Fruit fly (Drosophila melanogaster) whole organism, embryonic: ENCODE results near the gene yellow-e2.

Experiments
- BEAF-32 ChIP-seq: fragments of 200-800 bp; sonication (Bioruptor generic); optimal IDR thresholded peaks from 3 replicates; lab custom pipeline; 2017; ENCODE audit warnings: missing biosample characterization, missing genetic modification characterization, mild to moderate bottlenecking, moderate library complexity, missing genetic modification reagents
- Bteb2 ChIP-seq: fragments of 200-800 bp; sonication (Bioruptor generic); optimal IDR thresholded peaks from 2 replicates; lab custom pipeline; 2016; ENCODE audit warnings: missing biosample characterization, missing genetic modification characterization
- CG11504 ChIP-seq: fragments of 200-800 bp; sonication (Bioruptor generic); optimal IDR thresholded peaks from 3 replicates; lab custom pipeline; 2019; ENCODE audit warnings: missing biosample characterization, mild to moderate bottlenecking, missing genetic modification characterization, moderate library complexity
- CG12391 ChIP-seq: fragments of 200-800 bp; sonication (Bioruptor generic); optimal IDR thresholded peaks from 3 replicates; lab custom pipeline; 2018; ENCODE audit warnings: missing biosample characterization, mild to moderate bottlenecking, missing genetic modification characterization, moderate library complexity
- CG13894 ChIP-seq: fragments of 200-800 bp; sonication (Bioruptor generic); optimal IDR thresholded peaks from 3 replicates; lab custom pipeline; 2018; ENCODE audit warnings: missing biosample characterization, mild to moderate bottlenecking, missing genetic modification characterization, moderate library complexity
- CG1602 ChIP-seq: fragments of 200-800 bp; sonication (Bioruptor generic); optimal IDR thresholded peaks from 3 replicates; lab custom pipeline; 2016; ENCODE audit warnings: missing biosample characterization, missing genetic modification characterization
- CG1647 ChIP-seq: fragments of 200-800 bp; sonication (Bioruptor generic); optimal IDR thresholded peaks from 3 replicates; lab custom pipeline; 2016; ENCODE audit warnings: missing biosample characterization, missing genetic modification characterization
- CG16863 ChIP-seq: fragments of 200-800 bp; sonication (Bioruptor generic); optimal IDR thresholded peaks from 3 replicates; lab custom pipeline; 2016; ENCODE audit warnings: missing biosample characterization, missing genetic modification characterization
- CG17328 ChIP-seq: fragments of 200-800 bp; sonication (Bioruptor generic); IDR thresholded peaks from 2 replicates; pipeline ENCODE4 v1.3.6; 2022; ENCODE audit warnings: missing biosample characterization, missing genetic modification characterization
- CG17361 ChIP-seq: fragments of 200-800 bp; sonication (Bioruptor generic); IDR thresholded peaks from 3 replicates; pipeline ENCODE4 v1.3.6; 2022; ENCODE audit warnings: missing biosample characterization, missing genetic modification characterization
- CG17612 ChIP-seq: fragments of 200-800 bp; sonication (Bioruptor generic); IDR thresholded peaks from 2 replicates; pipeline ENCODE4 v1.3.6; 2022; ENCODE audit warnings: missing biosample characterization, missing genetic modification characterization
- CG18262 ChIP-seq: fragments of 200-800 bp; optimal IDR thresholded peaks from 3 replicates; lab custom pipeline; 2019; ENCODE audit warnings: missing biosample characterization, mild to moderate bottlenecking, missing genetic modification characterization, moderate library complexity
- CG3995 ChIP-seq: fragments of 200-800 bp; sonication (Bioruptor generic); optimal IDR thresholded peaks from 3 replicates; lab custom pipeline; 2016; ENCODE audit warnings: missing biosample characterization, missing genetic modification characterization
- CG6175 ChIP-seq: fragments of 200-800 bp; sonication (Bioruptor generic); IDR thresholded peaks from 3 replicates; pipeline ENCODE4 v1.3.6; 2022; ENCODE audit warnings: missing biosample characterization, missing genetic modification characterization
- CG6683 ChIP-seq: fragments of 200-800 bp; sonication (Bioruptor generic); optimal IDR thresholded peaks from 2 replicates; lab custom pipeline; 2017; ENCODE audit warnings: missing biosample characterization, mild to moderate bottlenecking, missing genetic modification characterization, missing genetic modification reagents
- CG8924 ChIP-seq: fragments of 200-800 bp; optimal IDR thresholded peaks from 3 replicates; lab custom pipeline; 2019; ENCODE audit warnings: missing biosample characterization, mild to moderate bottlenecking, missing genetic modification characterization, moderate library complexity
- CG9797 ChIP-seq: fragments of 200-800 bp; sonication (Bioruptor generic); optimal IDR thresholded peaks from 3 replicates; lab custom pipeline; 2018; ENCODE audit warnings: missing biosample characterization, mild to moderate bottlenecking, missing genetic modification characterization
- CHES-1-like ChIP-seq: fragments of 200-800 bp; sonication (Bioruptor generic); optimal IDR thresholded peaks from 2 replicates; lab custom pipeline; 2016; ENCODE audit warnings: missing biosample characterization, missing genetic modification characterization
- CkIIα-i1 ChIP-seq: fragments of 200-800 bp; sonication (Bioruptor generic); IDR thresholded peaks from 2 replicates; pipeline ENCODE4 v1.3.6; 2022; ENCODE audit warnings: missing biosample characterization, missing genetic modification characterization
- Dfd ChIP-seq, 2 experiments: fragments of >200 bp; optimal IDR thresholded peaks; 2 replicates each; lab custom pipeline; 2017; ENCODE audit warnings: missing biosample characterization in 2 of 2, missing genetic modification characterization in 2 of 2
- Dll ChIP-seq: fragments of 200-800 bp; sonication (Bioruptor generic); IDR thresholded peaks from 4 replicates; pipeline ENCODE4 v1.3.6; 2022; ENCODE audit warnings: missing biosample characterization, missing genetic modification characterization; ENCODE audit not compliant: partially characterized antibody
- Elba2 ChIP-seq: fragments of 200-800 bp; sonication (Bioruptor generic); optimal IDR thresholded peaks from 3 replicates; lab custom pipeline; 2016; ENCODE audit warnings: missing biosample characterization, missing genetic modification characterization
- Fer1 ChIP-seq: fragments of 200-800 bp; sonication (Bioruptor generic); optimal IDR thresholded peaks from 2 replicates; lab custom pipeline; 2017; ENCODE audit warnings: missing biosample characterization, mild to moderate bottlenecking, missing genetic modification characterization
- Fer3 ChIP-seq: fragments of 200-800 bp; sonication (Bioruptor generic); optimal IDR thresholded peaks from 2 replicates; lab custom pipeline; 2018; ENCODE audit warnings: missing biosample characterization, mild to moderate bottlenecking, missing genetic modification characterization, moderate library complexity
- Hr3 ChIP-seq: fragments of 200-800 bp; sonication (Bioruptor generic); optimal IDR thresholded peaks from 3 replicates; lab custom pipeline; 2016; ENCODE audit warnings: missing biosample characterization, missing genetic modification characterization
- Max ChIP-seq: fragments of 200-800 bp; sonication (Bioruptor generic); optimal IDR thresholded peaks from 2 replicates; lab custom pipeline; 2016; ENCODE audit warnings: missing biosample characterization, mild to moderate bottlenecking, missing genetic modification characterization
- Mes4 ChIP-seq: fragments of 200-800 bp; sonication (Bioruptor generic); optimal IDR thresholded peaks from 2 replicates; lab custom pipeline; 2016; ENCODE audit warnings: missing biosample characterization, missing genetic modification characterization
- Nf-YA ChIP-seq: fragments of 200-800 bp; sonication (Bioruptor generic); IDR thresholded peaks from 2 replicates; pipeline ENCODE4 v1.3.6; 2022; ENCODE audit warnings: missing biosample characterization, missing genetic modification characterization
- Opbp ChIP-seq: fragments of 200-800 bp; sonication (Bioruptor generic); IDR thresholded peaks from 3 replicates; pipeline ENCODE4 v1.3.6; 2022; ENCODE audit warnings: missing biosample characterization, missing genetic modification characterization; ENCODE audit not compliant: partially characterized antibody
- Ssrp ChIP-seq: fragments of 200-800 bp; sonication (Bioruptor generic); optimal IDR thresholded peaks from 2 replicates; lab custom pipeline; 2018; ENCODE audit warnings: missing biosample characterization, mild to moderate bottlenecking, missing genetic modification characterization, moderate library complexity
- abd-A ChIP-seq: fragments of 200-800 bp; sonication (Bioruptor generic); optimal IDR thresholded peaks from 3 replicates; lab custom pipeline; 2019; ENCODE audit warnings: missing biosample characterization, mild to moderate bottlenecking, missing genetic modification characterization, moderate library complexity
- aop ChIP-seq: fragments of 200-800 bp; sonication (Bioruptor generic); IDR thresholded peaks from 2 replicates; pipeline ENCODE4 v1.3.6; 2022; ENCODE audit warnings: missing biosample characterization, missing genetic modification characterization
- dan ChIP-seq: fragments of 200-800 bp; sonication (Bioruptor generic); IDR thresholded peaks from 2 replicates; pipeline ENCODE4 v1.3.6; 2022; ENCODE audit warnings: missing biosample characterization, missing genetic modification characterization
- eyg ChIP-seq: fragments of 200-800 bp; sonication (Bioruptor generic); optimal IDR thresholded peaks from 3 replicates; lab custom pipeline; 2016; ENCODE audit warnings: missing biosample characterization, missing genetic modification characterization
- fu2 ChIP-seq: fragments of 200-800 bp; sonication (Bioruptor generic); optimal IDR thresholded peaks from 2 replicates; lab custom pipeline; 2016; ENCODE audit warnings: missing biosample characterization, missing genetic modification characterization
- gsb ChIP-seq: fragments of 200-800 bp; sonication (Bioruptor generic); IDR thresholded peaks from 2 replicates; pipeline ENCODE4 v1.3.6; 2022; ENCODE audit warnings: missing biosample characterization, missing genetic modification characterization
- jumu ChIP-seq: fragments of 200-800 bp; sonication (Bioruptor generic); optimal IDR thresholded peaks from 3 replicates; lab custom pipeline; 2016; ENCODE audit warnings: missing biosample characterization, missing genetic modification characterization
- maf-S ChIP-seq: fragments of 200-800 bp; sonication (Bioruptor generic); optimal IDR thresholded peaks from 2 replicates; lab custom pipeline; 2016; ENCODE audit warnings: missing biosample characterization, missing genetic modification characterization
- nerfin-2 ChIP-seq: fragments of 200-800 bp; sonication (Bioruptor generic); IDR thresholded peaks from 2 replicates; pipeline ENCODE4 v1.3.6; 2022; ENCODE audit warnings: missing biosample characterization, missing genetic modification characterization; ENCODE audit not compliant: partially characterized antibody
- oc ChIP-seq: fragments of 200-800 bp; sonication (Bioruptor generic); optimal IDR thresholded peaks from 2 replicates; lab custom pipeline; 2018; ENCODE audit warnings: missing biosample characterization, mild to moderate bottlenecking, missing genetic modification characterization, moderate library complexity
- p53 ChIP-seq: fragments of 200-800 bp; sonication (Bioruptor generic); optimal IDR thresholded peaks from 2 replicates; lab custom pipeline; 2016; ENCODE audit warnings: missing biosample characterization, missing genetic modification characterization
- pzg ChIP-seq: fragments of 200-800 bp; sonication (Bioruptor generic); optimal IDR thresholded peaks from 3 replicates; lab custom pipeline; 2018; ENCODE audit warnings: missing biosample characterization, mild to moderate bottlenecking, missing genetic modification characterization, moderate library complexity
- repo ChIP-seq: fragments of 200-800 bp; sonication (Bioruptor generic); optimal IDR thresholded peaks from 2 replicates; lab custom pipeline; 2016; ENCODE audit warnings: missing biosample characterization, missing genetic modification characterization
- schlank ChIP-seq: fragments of 200-800 bp; sonication (Bioruptor generic); optimal IDR thresholded peaks from 2 replicates; lab custom pipeline; 2018; ENCODE audit warnings: missing biosample characterization, mild to moderate bottlenecking, missing genetic modification characterization
- sens-2 ChIP-seq: fragments of 200-800 bp; sonication (Bioruptor generic); IDR thresholded peaks from 2 replicates; pipeline ENCODE4 v1.3.6; 2022; ENCODE audit warnings: missing biosample characterization, missing genetic modification characterization
- so ChIP-seq: fragments of 200-800 bp; sonication (Bioruptor generic); IDR thresholded peaks from 3 replicates; pipeline ENCODE4 v1.3.6; 2022; ENCODE audit warnings: missing biosample characterization, missing genetic modification characterization
- vvl ChIP-seq: fragments of 200-800 bp; sonication (Bioruptor generic); IDR thresholded peaks from 2 replicates; pipeline ENCODE4 v1.3.6; 2022; ENCODE audit warnings: missing biosample characterization, missing genetic modification characterization
- wdn ChIP-seq: fragments of 200-800 bp; sonication (Bioruptor generic); IDR thresholded peaks from 2 replicates; pipeline ENCODE4 v1.3.6; 2022; ENCODE audit warnings: missing biosample characterization, missing genetic modification characterization

yellow-e2 gene

dm6 chr3R:13364175-13365174 lies 42.3 kb downstream of the yellow-e2 start, which contains the start of gene Dic1 (continued):
- peak; percentile 87 for TF ChIP-seq CG16863 (GFP tag; lab: Kevin White, UChicago)
- TF ChIP-seq Ssrp: peak; percentile 97
- TF ChIP-seq CG1602: peak; percentile 96
- peak; percentile 91 for TF ChIP-seq fu2 (GFP tag; lab: Kevin White, UChicago)
- peak; percentile 96 for TF ChIP-seq CG6683 (GFP tag; lab: Kevin White, UChicago)
- TF ChIP-seq Nf-YA (GFP tag; lab: Robert Waterston, UW): peak; percentile 85
- TF ChIP-seq CG1647 (GFP tag; lab: Kevin White, UChicago): peak; percentile 76
- peak; percentile 97 for TF ChIP-seq CG12391
- TF ChIP-seq wdn (GFP tag; lab: Robert Waterston, UW): peak; percentile 82
- peak; percentile 85 for TF ChIP-seq CG6175 (GFP tag; lab: Robert Waterston, UW)
- peak; percentile 96 for TF ChIP-seq Hr3 (GFP tag; lab: Kevin White, UChicago)
- no peak for TF ChIP-seq dan (GFP tag; lab: Robert Waterston, UW)
- TF ChIP-seq Bteb2 (GFP tag; lab: Kevin White, UChicago): peak; percentile 93
- peak; percentile 66 for TF ChIP-seq p53 (GFP tag; lab: Kevin White, UChicago)
- TF ChIP-seq CG9797: peak; percentile 41
- TF ChIP-seq CG8924: peak; percentile 98
- peak; percentile 98 for TF ChIP-seq CG11504 (tag; lab: Kevin White, UChicago)
- peak; percentile 83 for TF ChIP-seq jumu
- TF ChIP-seq gsb (GFP tag; lab: Robert Waterston, UW): peak; percentile 75
- TF ChIP-seq Elba2: peak; percentile 49
- peak; percentile 81 for TF ChIP-seq CG17328
- peak; percentile 78; the same call in 1 of the 2 replicates for TF ChIP-seq sens-2 (GFP tag; lab: Robert Waterston, UW)
- peak; percentile 87 for TF ChIP-seq maf-S (GFP tag; lab: Kevin White, UChicago)
- peak; percentile 52; the same call in 1 of the 3 replicates for TF ChIP-seq Opbp
- peak; percentile 71 for TF ChIP-seq eyg (GFP tag; lab: Kevin White, UChicago)
- TF ChIP-seq so (GFP tag; lab: Robert Waterston, UW): peak; percentile 86
- TF ChIP-seq pzg (GFP tag; lab: Kevin White, UChicago): no peak
- peak; percentile 90 for TF ChIP-seq aop (GFP tag; lab: Robert Waterston, UW)
- TF ChIP-seq schlank (tag; lab: Kevin White, UChicago): peak; percentile 91
- peak; percentile 98 for TF ChIP-seq CG18262 (tag; lab: Kevin White, UChicago)
- peak; percentile 74 for TF ChIP-seq CG3995 (GFP tag; lab: Kevin White, UChicago)
- peak in 1 of 2 experiments; percentile 35 for TF ChIP-seq Dfd (GFP tag; optimal IDR thresholded peaks at IDR 0.05; lab: Kevin White, UChicago)
- peak; percentile 99 for TF ChIP-seq CG17361 (GFP tag; lab: Robert Waterston, UW)
- TF ChIP-seq repo (GFP tag; lab: Kevin White, UChicago): peak; percentile 82
- TF ChIP-seq Fer3 (tag; lab: Kevin White, UChicago): peak; percentile 97
- TF ChIP-seq abd-A: peak; percentile 64
- TF ChIP-seq CG13894 (tag; lab: Kevin White, UChicago): peak; percentile 94
- TF ChIP-seq Fer1 (GFP tag; lab: Kevin White, UChicago): peak; percentile 98
- peak; percentile 94 for TF ChIP-seq vvl
- TF ChIP-seq oc (tag; lab: Kevin White, UChicago): peak; percentile 89
- TF ChIP-seq Dll: 0 out of 4 replicates have a peak, but pooled peaks have one; percentile 30
- TF ChIP-seq CG17612: peak; percentile 77
- peak; percentile 87 for TF ChIP-seq CHES-1-like (GFP tag; lab: Kevin White, UChicago)
- no peak for TF ChIP-seq BEAF-32 (GFP tag; lab: Kevin White, UChicago)
- TF ChIP-seq CkIIα-i1 (GFP tag; lab: Robert Waterston, UW): no peak; the same call in 1 of the 2 replicates
- TF ChIP-seq Max: peak; percentile 95
- TF ChIP-seq Mes4 (GFP tag; lab: Kevin White, UChicago): peak; percentile 85
- TF ChIP-seq nerfin-2 (GFP tag; lab: Robert Waterston, UW): no peak
